Fruit fly (Drosophila melanogaster) whole organism, embryonic: Measurements from ENCODE around the gene CG43163.

Experiments used
- Aef1 ChIP-seq: fragments of 200-800 bp; sonication (Bioruptor generic); IDR thresholded peaks from 3 replicates; pipeline ENCODE4 v1.3.6; 2022; ENCODE audit warnings: missing biosample characterization, missing genetic modification characterization
- CG11093 ChIP-seq: fragments of 200-800 bp; sonication (Bioruptor generic); IDR thresholded peaks from 3 replicates; pipeline ENCODE4 v1.3.6; 2022; ENCODE audit warnings: missing biosample characterization, missing genetic modification characterization
- CG12744 ChIP-seq: fragments of 200-800 bp; sonication (Bioruptor generic); optimal IDR thresholded peaks from 2 replicates; lab custom pipeline; 2016; ENCODE audit warnings: missing biosample characterization, missing genetic modification characterization
- CG13287 ChIP-seq: fragments of 200-800 bp; sonication (Bioruptor generic); IDR thresholded peaks from 2 replicates; pipeline ENCODE4 v1.3.6; 2022; ENCODE audit warnings: missing biosample characterization, missing genetic modification characterization; ENCODE audit not compliant: partially characterized antibody
- CG15073 ChIP-seq: fragments of 200-800 bp; sonication (Bioruptor generic); optimal IDR thresholded peaks from 2 replicates; lab custom pipeline; 2016; ENCODE audit warnings: missing biosample characterization, missing genetic modification characterization
- CG1529 ChIP-seq: fragments of 200-800 bp; sonication (Bioruptor generic); optimal IDR thresholded peaks from 3 replicates; lab custom pipeline; 2018; ENCODE audit warnings: missing biosample characterization, missing genetic modification characterization
- CG15479 ChIP-seq: fragments of 200-800 bp; sonication (Bioruptor generic); optimal IDR thresholded peaks from 3 replicates; lab custom pipeline; 2019; ENCODE audit warnings: missing biosample characterization, mild to moderate bottlenecking, missing genetic modification characterization, moderate library complexity
- CG17328 ChIP-seq: fragments of 200-800 bp; sonication (Bioruptor generic); IDR thresholded peaks from 2 replicates; pipeline ENCODE4 v1.3.6; 2022; ENCODE audit warnings: missing biosample characterization, missing genetic modification characterization
- CG17802 ChIP-seq: fragments of 200-800 bp; sonication (Bioruptor generic); optimal IDR thresholded peaks from 2 replicates; lab custom pipeline; 2018; ENCODE audit warnings: missing biosample characterization, mild to moderate bottlenecking, missing genetic modification characterization, moderate library complexity
- CG2199 ChIP-seq: fragments of 200-800 bp; sonication (Bioruptor generic); IDR thresholded peaks from 3 replicates; pipeline ENCODE4 v1.3.6; 2022; ENCODE audit warnings: missing biosample characterization, missing genetic modification characterization
- CG2202 ChIP-seq: fragments of 200-800 bp; sonication (Bioruptor generic); optimal IDR thresholded peaks from 2 replicates; lab custom pipeline; 2018; ENCODE audit warnings: missing biosample characterization, mild to moderate bottlenecking, missing genetic modification characterization
- CG32772 ChIP-seq: fragments of 200-800 bp; sonication (Bioruptor generic); IDR thresholded peaks from 2 replicates; pipeline ENCODE4 v1.3.6; 2022; ENCODE audit warnings: missing biosample characterization, missing genetic modification characterization
- CG3281 ChIP-seq: fragments of 200-800 bp; sonication (Bioruptor generic); optimal IDR thresholded peaks from 3 replicates; lab custom pipeline; 2017; ENCODE audit warnings: missing biosample characterization, mild to moderate bottlenecking, missing genetic modification characterization
- CG4282 ChIP-seq: fragments of 200-800 bp; sonication (Bioruptor generic); optimal IDR thresholded peaks from 2 replicates; lab custom pipeline; 2016; ENCODE audit warnings: missing biosample characterization, missing genetic modification characterization
- CG6654 ChIP-seq: fragments of 200-800 bp; sonication (Bioruptor generic); optimal IDR thresholded peaks from 2 replicates; lab custom pipeline; 2017; ENCODE audit warnings: missing biosample characterization, mild to moderate bottlenecking, missing genetic modification characterization
- CG6813 ChIP-seq: fragments of 200-800 bp; sonication (Bioruptor generic); optimal IDR thresholded peaks from 2 replicates; lab custom pipeline; 2017; ENCODE audit warnings: missing biosample characterization, missing genetic modification characterization, mild to moderate bottlenecking, moderate library complexity, missing genetic modification reagents
- CG9817 ChIP-seq: fragments of 200-800 bp; sonication (Bioruptor generic); optimal IDR thresholded peaks from 2 replicates; lab custom pipeline; 2018; ENCODE audit warnings: missing biosample characterization, mild to moderate bottlenecking, missing genetic modification characterization, moderate library complexity
- CkIIα-i1 ChIP-seq: fragments of 200-800 bp; sonication (Bioruptor generic); IDR thresholded peaks from 2 replicates; pipeline ENCODE4 v1.3.6; 2022; ENCODE audit warnings: missing biosample characterization, missing genetic modification characterization
- Dll ChIP-seq: fragments of 200-800 bp; sonication (Bioruptor generic); IDR thresholded peaks from 4 replicates; pipeline ENCODE4 v1.3.6; 2022; ENCODE audit warnings: missing biosample characterization, missing genetic modification characterization; ENCODE audit not compliant: partially characterized antibody
- Fer2 ChIP-seq: fragments of 200-800 bp; sonication (Bioruptor generic); optimal IDR thresholded peaks from 2 replicates; lab custom pipeline; 2018; ENCODE audit warnings: missing biosample characterization, mild to moderate bottlenecking, missing genetic modification characterization, moderate library complexity
- HmgZ ChIP-seq: fragments of 200-800 bp; sonication (Bioruptor generic); optimal IDR thresholded peaks from 2 replicates; lab custom pipeline; 2018; ENCODE audit warnings: missing biosample characterization, mild to moderate bottlenecking, missing genetic modification characterization
- MESR4 ChIP-seq: fragments of 200-800 bp; sonication (Bioruptor generic); optimal IDR thresholded peaks from 2 replicates; lab custom pipeline; 2018; ENCODE audit warnings: missing biosample characterization, mild to moderate bottlenecking, missing genetic modification characterization, moderate library complexity
- Max ChIP-seq: fragments of 200-800 bp; sonication (Bioruptor generic); optimal IDR thresholded peaks from 2 replicates; lab custom pipeline; 2016; ENCODE audit warnings: missing biosample characterization, mild to moderate bottlenecking, missing genetic modification characterization
- Med ChIP-seq: fragments of 200-800 bp; sonication (Bioruptor generic); peaks from one replicate; lab custom pipeline; 2016; ENCODE audit warnings: missing biosample characterization, missing genetic modification characterization, mild to moderate bottlenecking, inconsistent platforms, moderate library complexity
- Optix ChIP-seq: fragments of 200-800 bp; sonication (Bioruptor generic); IDR thresholded peaks from 3 replicates; pipeline ENCODE4 v1.3.6; 2022; ENCODE audit warnings: missing biosample characterization, missing genetic modification characterization
- Six4 ChIP-seq: fragments of 200-800 bp; sonication (Bioruptor generic); optimal IDR thresholded peaks from 2 replicates; lab custom pipeline; 2016; ENCODE audit warnings: missing biosample characterization, missing genetic modification characterization
- Sry-δ ChIP-seq: fragments of 200-800 bp; sonication (Bioruptor generic); optimal IDR thresholded peaks from 2 replicates; lab custom pipeline; 2016; ENCODE audit warnings: missing biosample characterization, missing genetic modification characterization
- Trl ChIP-seq, 3 experiments: fragments of >200 bp in 2 of 3; fragments of 200-800 bp in 1 of 3; sonication (Bioruptor generic) in 1 of 3; optimal IDR thresholded peaks; 2 replicates in 1 of 3; 3 replicates in 2 of 3; lab custom pipeline; 2016 to 2017; ENCODE audit warnings: missing biosample characterization in 1 of 3, missing genetic modification characterization in 1 of 3
- Vsx1 ChIP-seq: fragments of 200-800 bp; sonication (Bioruptor generic); optimal IDR thresholded peaks from 2 replicates; lab custom pipeline; 2017; ENCODE audit warnings: missing biosample characterization, mild to moderate bottlenecking, missing genetic modification characterization, missing genetic modification reagents
- ci ChIP-seq: fragments of 200-800 bp; sonication (Bioruptor generic); IDR thresholded peaks from 3 replicates; pipeline ENCODE4 v1.3.6; 2022; ENCODE audit warnings: missing biosample characterization, missing genetic modification characterization
- dan ChIP-seq: fragments of 200-800 bp; sonication (Bioruptor generic); IDR thresholded peaks from 2 replicates; pipeline ENCODE4 v1.3.6; 2022; ENCODE audit warnings: missing biosample characterization, missing genetic modification characterization
- dimm ChIP-seq: fragments of 200-800 bp; sonication (Bioruptor generic); IDR thresholded peaks from 2 replicates; pipeline ENCODE4 v1.3.6; 2022; ENCODE audit warnings: missing biosample characterization, missing genetic modification characterization
- dpn ChIP-seq, 2 experiments: fragments of 200-800 bp; sonication (Bioruptor generic); optimal IDR thresholded peaks; 3 replicates each; lab custom pipeline; 2016; ENCODE audit warnings: missing biosample characterization in 2 of 2, missing genetic modification characterization in 2 of 2
- emc ChIP-seq: fragments of 200-800 bp; sonication (Bioruptor generic); optimal IDR thresholded peaks from 2 replicates; lab custom pipeline; 2016; ENCODE audit warnings: missing biosample characterization, missing genetic modification characterization
- fd3F ChIP-seq: fragments of 200-800 bp; sonication (Bioruptor generic); optimal IDR thresholded peaks from 2 replicates; lab custom pipeline; 2018; ENCODE audit warnings: missing biosample characterization, mild to moderate bottlenecking, missing genetic modification characterization, moderate library complexity
- gsb-n ChIP-seq: fragments of 200-800 bp; sonication (Bioruptor generic); optimal IDR thresholded peaks from 3 replicates; lab custom pipeline; 2018; ENCODE audit warnings: missing biosample characterization, mild to moderate bottlenecking, missing genetic modification characterization
- gt ChIP-seq: fragments of 200-800 bp; sonication (Bioruptor generic); IDR thresholded peaks from 2 replicates; pipeline ENCODE4 v1.3.6; 2022; ENCODE audit warnings: missing biosample characterization, missing genetic modification characterization
- her ChIP-seq: fragments of 200-800 bp; sonication (Bioruptor generic); optimal IDR thresholded peaks from 2 replicates; lab custom pipeline; 2016; ENCODE audit warnings: missing biosample characterization, missing genetic modification characterization
- insv ChIP-seq, 2 experiments: fragments of 200-800 bp; sonication (Bioruptor generic); optimal IDR thresholded peaks; 3 replicates each; lab custom pipeline; 2016 to 2018; ENCODE audit warnings: missing biosample characterization in 2 of 2, missing genetic modification characterization in 2 of 2
- mld ChIP-seq: fragments of 200-800 bp; sonication (Bioruptor generic); IDR thresholded peaks from 3 replicates; pipeline ENCODE4 v1.3.6; 2022; ENCODE audit warnings: missing biosample characterization, missing genetic modification characterization; ENCODE audit not compliant: partially characterized antibody
- nmo ChIP-seq: fragments of 200-800 bp; sonication (Bioruptor generic); optimal IDR thresholded peaks from 2 replicates; lab custom pipeline; 2018; ENCODE audit warnings: missing biosample characterization, mild to moderate bottlenecking, missing genetic modification characterization, moderate library complexity
- oc ChIP-seq: fragments of 200-800 bp; sonication (Bioruptor generic); optimal IDR thresholded peaks from 2 replicates; lab custom pipeline; 2018; ENCODE audit warnings: missing biosample characterization, mild to moderate bottlenecking, missing genetic modification characterization, moderate library complexity
- peb ChIP-seq: fragments of 200-800 bp; sonication (Bioruptor generic); IDR thresholded peaks from 2 replicates; pipeline ENCODE4 v1.3.6; 2022; ENCODE audit warnings: missing biosample characterization, missing genetic modification characterization
- sc ChIP-seq, 3 experiments: fragments of >200 bp in 2 of 3; fragments of 200-800 bp in 1 of 3; sonication (Bioruptor generic) in 1 of 3; optimal IDR thresholded peaks; 2 replicates in 2 of 3; 3 replicates in 1 of 3; lab custom pipeline; 2017; ENCODE audit warnings: mild to moderate bottlenecking in 1 of 3, missing biosample characterization in 1 of 3, missing genetic modification characterization in 1 of 3, missing genetic modification reagents in 1 of 3
- seq ChIP-seq: fragments of 200-800 bp; sonication (Bioruptor generic); IDR thresholded peaks from 2 replicates; pipeline ENCODE4 v1.3.6; 2022; ENCODE audit warnings: missing biosample characterization, missing genetic modification characterization
- sisA ChIP-seq: fragments of 200-800 bp; sonication (Bioruptor generic); IDR thresholded peaks from 2 replicates; pipeline ENCODE4 v1.3.6; 2022; ENCODE audit warnings: missing biosample characterization, missing genetic modification characterization
- sqz ChIP-seq: fragments of 200-800 bp; sonication (Bioruptor generic); optimal IDR thresholded peaks from 3 replicates; lab custom pipeline; 2018; ENCODE audit warnings: missing biosample characterization, mild to moderate bottlenecking, missing genetic modification characterization
- tup ChIP-seq: fragments of 200-800 bp; sonication (Bioruptor generic); optimal IDR thresholded peaks from 2 replicates; lab custom pipeline; 2016; ENCODE audit warnings: missing biosample characterization, mild to moderate bottlenecking, missing genetic modification characterization, moderate library complexity
- zfh1 ChIP-seq: fragments of 200-800 bp; sonication (Bioruptor generic); IDR thresholded peaks from 3 replicates; pipeline ENCODE4 v1.3.6; 2022; ENCODE audit warnings: missing biosample characterization, missing genetic modification characterization

Gene CG43163

dm6 chr3L:8547104-8547523 is 40.2 kb upstream of the CG43163 start (continued):
- TF ChIP-seq Dll (no peak), CG15479 (GFP tag; lab: Kevin White, UChicago) (no peak), dimm (GFP tag; lab: Robert Waterston, UW) (peak; percentile 47; the same call in 1 of the 2 replicates), nmo (peak; percentile 90), Max (GFP tag; lab: Kevin White, UChicago) (peak; percentile 51), ci (GFP tag; lab: Robert Waterston, UW) (peak; percentile 78), dan (GFP tag; lab: Robert Waterston, UW) (0 out of 2 replicates have a peak, but pooled peaks have one; percentile 54), Aef1 (GFP tag; lab: Robert Waterston, UW) (peak; percentile 60; the same call in 2 of the 3 replicates), peb (GFP tag; lab: Robert Waterston, UW) (0 out of 2 replicates have a peak, but pooled peaks have one; percentile 39), sisA (GFP tag; lab: Robert Waterston, UW) (peak; percentile 77), CG9817 (tag; lab: Kevin White, UChicago) (peak; percentile 90), Trl (optimal IDR thresholded peaks at IDR 0.05; lab: Kevin White, UChicago) (no peak), Trl (GFP tag; optimal IDR thresholded peaks at IDR 0.05; lab: Kevin White, UChicago) (peak; percentile 70), CG13287 (no peak), CG1529 (GFP tag; lab: Kevin White, UChicago) (peak; percentile 77), Vsx1 (GFP tag; lab: Kevin White, UChicago) (peak; percentile 74), CkIIα-i1 (GFP tag; lab: Robert Waterston, UW) (no peak), her (GFP tag; lab: Kevin White, UChicago) (peak; percentile 53), CG12744 (GFP tag; lab: Kevin White, UChicago) (peak; percentile 49), seq (GFP tag; lab: Robert Waterston, UW) (peak; percentile 83), CG32772 (GFP tag; lab: Robert Waterston, UW) (peak; percentile 74), CG2202 (tag; lab: Kevin White, UChicago) (peak; percentile 50), MESR4 (no peak), tup (GFP tag; lab: Kevin White, UChicago) (peak; percentile 22), gsb-n (tag; lab: Kevin White, UChicago) (peak; percentile 73), Med (peak; percentile 96), insv (GFP tag; optimal IDR thresholded peaks at IDR 0.05; lab: Kevin White, UChicago) (peak in 1 of 2 experiments; percentile 40), gt (GFP tag; lab: Robert Waterston, UW) (peak; percentile 48; the same call in 1 of the 2 replicates), CG6813 (GFP tag; lab: Kevin White, UChicago) (peak; percentile 78), zfh1 (GFP tag; lab: Robert Waterston, UW) (peak; percentile 82), sc (optimal IDR thresholded peaks at IDR 0.05; lab: Kevin White, UChicago) (no peak), sc (GFP tag; optimal IDR thresholded peaks at IDR 0.05; lab: Kevin White, UChicago) (peak; percentile 67), CG17328 (peak; percentile 51; the same call in 1 of the 2 replicates), CG11093 (GFP tag; lab: Robert Waterston, UW) (peak; percentile 79; the same call in 2 of the 3 replicates), dpn (GFP tag; optimal IDR thresholded peaks at IDR 0.05; lab: Kevin White, UChicago) (peak; percentile 77 to 86), CG15073 (peak; percentile 6), CG17802 (tag; lab: Kevin White, UChicago) (peak; percentile 51), fd3F (GFP tag; lab: Kevin White, UChicago) (peak; percentile 91), Fer2 (tag; lab: Kevin White, UChicago) (peak; percentile 80), HmgZ (tag; lab: Kevin White, UChicago) (peak; percentile 91), Six4 (GFP tag; lab: Kevin White, UChicago) (peak; percentile 53), CG2199 (GFP tag; lab: Robert Waterston, UW) (0 out of 3 replicates have a peak, but pooled peaks have one; percentile 48), oc (tag; lab: Kevin White, UChicago) (peak; percentile 85), Sry-δ (GFP tag; lab: Kevin White, UChicago) (peak; percentile 12), sqz (peak; percentile 79), CG6654 (GFP tag; lab: Kevin White, UChicago) (peak; percentile 76), mld (GFP tag; lab: Robert Waterston, UW) (no peak), CG3281 (GFP tag; lab: Kevin White, UChicago) (peak; percentile 93), CG4282 (peak; percentile 45), emc (peak; percentile 27), Optix (peak; percentile 46; the same call in 1 of the 3 replicates)
